Worm (Caenorhabditis elegans): ENCODE data around the gene Y27F2A.6.

DNA sequence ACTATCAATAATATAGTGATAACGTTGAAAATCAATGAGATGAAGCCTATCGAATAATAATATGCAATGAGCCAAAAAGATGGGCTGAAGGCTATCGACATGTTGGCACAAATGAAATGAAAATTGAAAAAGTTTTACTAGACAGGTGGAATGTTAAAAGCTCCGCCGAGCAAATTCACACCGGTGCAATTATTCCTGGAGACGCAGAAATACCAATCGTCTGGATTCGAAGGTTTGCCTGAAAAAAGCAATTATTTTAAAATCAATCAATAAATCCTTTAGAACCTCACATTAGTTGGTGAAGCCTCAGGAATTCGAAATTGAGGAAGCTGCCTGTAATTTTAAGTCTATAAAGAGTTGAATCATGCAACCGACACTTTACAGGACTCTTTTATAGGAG is 28.8 kb downstream of the Y27F2A.6 start, which contains the start of gene sri-32:
- TF ChIP-seq flt-1 (GFP tag; IDR thresholded peaks at IDR 0.05) = no peak
- no peak for TF ChIP-seq tab-1 (GFP tag; IDR thresholded peaks at IDR 0.05)
- TF ChIP-seq ztf-29 (GFP tag; IDR thresholded peaks at IDR 0.05) = no peak
- no peak for TF ChIP-seq T22C8.4 (GFP tag; IDR thresholded peaks at IDR 0.05)
- no peak for TF ChIP-seq cog-1 (tag; optimal IDR thresholded peaks at IDR 0.05)
- TF ChIP-seq ztf-23 (GFP tag; IDR thresholded peaks at IDR 0.05) = no peak
- no peak for TF ChIP-seq med-1 (GFP tag; optimal IDR thresholded peaks at IDR 0.05; ENCODE audit: insufficient read depth)

Measured in whole organism, midembryonic.